Worm (Caenorhabditis elegans): ENCODE results near the gene ddb-1.

ce11 chrIV:12127838-12128237 is 6.9 kb upstream of the ddb-1 start:
- TF ChIP-seq hlh-15 (tag; optimal IDR thresholded peaks at IDR 0.05) (no peak), ceh-9 (tag; optimal IDR thresholded peaks at IDR 0.05) (no peak), unc-86 (tag; optimal IDR thresholded peaks at IDR 0.05) (no peak), ceh-6 (GFP tag; optimal IDR thresholded peaks at IDR 0.05) (no peak), ahr-1 (tag; optimal IDR thresholded peaks at IDR 0.05) (no peak), pat-9 (tag; optimal IDR thresholded peaks at IDR 0.05) (no peak), ets-4 (tag; optimal IDR thresholded peaks at IDR 0.05) (no peak), fkh-6 (tag; optimal IDR thresholded peaks at IDR 0.05) (no peak), ceh-48 (tag; optimal IDR thresholded peaks at IDR 0.05) (no peak), sox-4 (tag; optimal IDR thresholded peaks at IDR 0.05) (no peak)
